1 fruit fly cellular context compared by ENCODE assay signal in genomic region chrX:13625888-13626578, dm6.
TF ChIP-seq lines count a peak whose summit lies in the region.

No protein-coding gene starts in this region.

TF ChIP-seq in whole organism, embryonic, 481 proteins besides CTCF, POLR2A, EP300 and RAD21 (continued from another document and continues in another):
- TF ChIP-seq CG14050 (GFP tag; IDR thresholded peaks at IDR 0.05; lab: Robert Waterston, UW) (no peak), CG11247 (GFP tag; IDR thresholded peaks at IDR 0.05; lab: Robert Waterston, UW) (no peak; the same call in 1 of the 2 replicates), CG15601 (tag; optimal IDR thresholded peaks at IDR 0.05; lab: Kevin White, UChicago) (no peak), Jarid2 (GFP tag; optimal IDR thresholded peaks at IDR 0.05; lab: Kevin White, UChicago) (no peak), CG12299 (tag; optimal IDR thresholded peaks at IDR 0.05; lab: Kevin White, UChicago) (peak; percentile 55), bsh (GFP tag; optimal IDR thresholded peaks at IDR 0.05; lab: Kevin White, UChicago) (no peak), C15 (GFP tag; IDR thresholded peaks at IDR 0.05; lab: Robert Waterston, UW) (no peak), Eip74EF (GFP tag; optimal IDR thresholded peaks at IDR 0.05; lab: Kevin White, UChicago) (no peak), esg (GFP tag; conservative IDR thresholded peaks at IDR 0.05; lab: Robert Waterston, UW) (no peak), CG5180 (GFP tag; optimal IDR thresholded peaks at IDR 0.05; lab: Kevin White, UChicago) (no peak), Sox102F (GFP tag; optimal IDR thresholded peaks at IDR 0.05; lab: Kevin White, UChicago) (no peak), pb (GFP tag; optimal IDR thresholded peaks at IDR 0.05; lab: Kevin White, UChicago) (no peak), CG16815 (GFP tag; optimal IDR thresholded peaks at IDR 0.05; lab: Kevin White, UChicago) (no peak), dmrt11E (tag; optimal IDR thresholded peaks at IDR 0.05; lab: Kevin White, UChicago) (peak; percentile 14), tio (GFP tag; optimal IDR thresholded peaks at IDR 0.05; lab: Kevin White, UChicago) (no peak), lilli (GFP tag; optimal IDR thresholded peaks at IDR 0.05; lab: Kevin White, UChicago) (no peak), dm (GFP tag; optimal IDR thresholded peaks at IDR 0.05; lab: Kevin White, UChicago) (no peak), hth (optimal IDR thresholded peaks at IDR 0.05; lab: Kevin White, UChicago) (no peak), eyg (GFP tag; optimal IDR thresholded peaks at IDR 0.05; lab: Kevin White, UChicago) (no peak), CG10462 (GFP tag; optimal IDR thresholded peaks at IDR 0.05; lab: Kevin White, UChicago) (no peak), Mes4 (GFP tag; optimal IDR thresholded peaks at IDR 0.05; lab: Kevin White, UChicago) (no peak), Kr (GFP tag; optimal IDR thresholded peaks at IDR 0.05; lab: Kevin White, UChicago) (no peak), fru (optimal IDR thresholded peaks at IDR 0.05; lab: Kevin White, UChicago) (no peak), Taf1 (GFP tag; IDR thresholded peaks at IDR 0.05; lab: Robert Waterston, UW) (no peak), CG11093 (GFP tag; IDR thresholded peaks at IDR 0.05; lab: Robert Waterston, UW) (no peak), corto (GFP tag; optimal IDR thresholded peaks at IDR 0.05; lab: Kevin White, UChicago) (no peak), CG12236 (GFP tag; optimal IDR thresholded peaks at IDR 0.05; lab: Kevin White, UChicago) (no peak), Hr51 (GFP tag; optimal IDR thresholded peaks at IDR 0.05; lab: Kevin White, UChicago) (no peak), CG7745 (tag; optimal IDR thresholded peaks at IDR 0.05; lab: Kevin White, UChicago) (no peak), Bgb (GFP tag; IDR thresholded peaks at IDR 0.05; lab: Robert Waterston, UW; ENCODE audit: partially characterized antibody) (no peak), lab (GFP tag; optimal IDR thresholded peaks at IDR 0.05; lab: Kevin White, UChicago) (peak; percentile 84), NFAT (GFP tag; IDR thresholded peaks at IDR 0.05; lab: Robert Waterston, UW) (peak; percentile 56; the same call in 1 of the 2 replicates), CG8478 (optimal IDR thresholded peaks at IDR 0.05; lab: Kevin White, UChicago) (no peak), sqz (GFP tag; optimal IDR thresholded peaks at IDR 0.05; lab: Kevin White, UChicago) (no peak), HmgD (GFP tag; optimal IDR thresholded peaks at IDR 0.05; lab: Kevin White, UChicago) (no peak), CG34376 (GFP tag; optimal IDR thresholded peaks at IDR 0.05; lab: Kevin White, UChicago) (no peak), toy (GFP tag; IDR thresholded peaks at IDR 0.05; lab: Robert Waterston, UW) (no peak), CG7786 (GFP tag; optimal IDR thresholded peaks at IDR 0.05; lab: Kevin White, UChicago) (no peak), CG17612 (GFP tag; IDR thresholded peaks at IDR 0.05; lab: Robert Waterston, UW) (no peak), MBD-R2 (GFP tag; IDR thresholded peaks at IDR 0.05; lab: Robert Waterston, UW) (no peak), Dip3 (GFP tag; optimal IDR thresholded peaks at IDR 0.05; lab: Kevin White, UChicago) (no peak), ase (GFP tag; IDR thresholded peaks at IDR 0.05; lab: Robert Waterston, UW) (no peak), CG17385 (GFP tag; optimal IDR thresholded peaks at IDR 0.05; lab: Kevin White, UChicago) (no peak), CG12219 (GFP tag; optimal IDR thresholded peaks at IDR 0.05; lab: Kevin White, UChicago) (no peak), Dref (GFP tag; IDR thresholded peaks at IDR 0.05; lab: Robert Waterston, UW) (no peak), ash1 (GFP tag; optimal IDR thresholded peaks at IDR 0.05; lab: Kevin White, UChicago) (peak; percentile 64), Fer2 (tag; optimal IDR thresholded peaks at IDR 0.05; lab: Kevin White, UChicago) (peak; percentile 64), CG8924 (tag; optimal IDR thresholded peaks at IDR 0.05; lab: Kevin White, UChicago) (no peak), zfh1 (GFP tag; IDR thresholded peaks at IDR 0.05; lab: Robert Waterston, UW) (no peak), CG13287 (GFP tag; IDR thresholded peaks at IDR 0.05; lab: Robert Waterston, UW; ENCODE audit: partially characterized antibody) (no peak), Vsx1 (GFP tag; optimal IDR thresholded peaks at IDR 0.05; lab: Kevin White, UChicago) (peak; percentile 3), CG12769 (tag; optimal IDR thresholded peaks at IDR 0.05; lab: Kevin White, UChicago) (peak; percentile 49), CG5953 (GFP tag; IDR thresholded peaks at IDR 0.05; lab: Robert Waterston, UW) (no peak), CG10147 (GFP tag; optimal IDR thresholded peaks at IDR 0.05; lab: Kevin White, UChicago) (peak; percentile 16), fd64A (GFP tag; optimal IDR thresholded peaks at IDR 0.05; lab: Kevin White, UChicago) (no peak), gcm (GFP tag; optimal IDR thresholded peaks at IDR 0.05; lab: Kevin White, UChicago) (no peak), nerfin-2 (GFP tag; IDR thresholded peaks at IDR 0.05; lab: Robert Waterston, UW; ENCODE audit: partially characterized antibody) (no peak), cas (GFP tag; IDR thresholded peaks at IDR 0.05; lab: Robert Waterston, UW) (no peak), D19A (tag; optimal IDR thresholded peaks at IDR 0.05; lab: Kevin White, UChicago) (no peak), zfh2 (GFP tag; optimal IDR thresholded peaks at IDR 0.05; lab: Kevin White, UChicago) (no peak), CG12942 (GFP tag; optimal IDR thresholded peaks at IDR 0.05; lab: Kevin White, UChicago) (no peak), chn (GFP tag; optimal IDR thresholded peaks at IDR 0.05; lab: Kevin White, UChicago) (no peak), slp2 (GFP tag; optimal IDR thresholded peaks at IDR 0.05; lab: Kevin White, UChicago) (no peak), CG4328 (GFP tag; optimal IDR thresholded peaks at IDR 0.05; lab: Kevin White, UChicago) (peak; percentile 29), CG5245 (GFP tag; optimal IDR thresholded peaks at IDR 0.05; lab: Kevin White, UChicago) (no peak), CG10565 (GFP tag; optimal IDR thresholded peaks at IDR 0.05; lab: Kevin White, UChicago) (no peak), Atf3 (GFP tag; optimal IDR thresholded peaks at IDR 0.05; lab: Kevin White, UChicago) (no peak), emc (GFP tag; optimal IDR thresholded peaks at IDR 0.05; lab: Kevin White, UChicago) (no peak), CG18011 (GFP tag; optimal IDR thresholded peaks at IDR 0.05; lab: Kevin White, UChicago) (no peak), CG4360 (GFP tag; IDR thresholded peaks at IDR 0.05; lab: Robert Waterston, UW) (no peak; the same call in 1 of the 2 replicates), Trl (optimal IDR thresholded peaks at IDR 0.05; lab: Kevin White, UChicago) (no peak), Trl (GFP tag; optimal IDR thresholded peaks at IDR 0.05; lab: Kevin White, UChicago) (peak; percentile 28), sd (tag; optimal IDR thresholded peaks at IDR 0.05; lab: Kevin White, UChicago) (no peak), tx (GFP tag; optimal IDR thresholded peaks at IDR 0.05; lab: Kevin White, UChicago) (no peak), p53 (GFP tag; optimal IDR thresholded peaks at IDR 0.05; lab: Kevin White, UChicago) (no peak), Chrac-16 (GFP tag; optimal IDR thresholded peaks at IDR 0.05; lab: Kevin White, UChicago) (no peak), ranshi (GFP tag; IDR thresholded peaks at IDR 0.05; lab: Robert Waterston, UW) (no peak; the same call in 1 of the 2 replicates), vfl (GFP tag; optimal IDR thresholded peaks at IDR 0.05; lab: Kevin White, UChicago) (no peak), cad (GFP tag; optimal IDR thresholded peaks at IDR 0.05; lab: Kevin White, UChicago) (no peak), CG30403 (GFP tag; optimal IDR thresholded peaks at IDR 0.05; lab: Kevin White, UChicago) (no peak), nmo (GFP tag; optimal IDR thresholded peaks at IDR 0.05; lab: Kevin White, UChicago) (no peak), maf-S (GFP tag; optimal IDR thresholded peaks at IDR 0.05; lab: Kevin White, UChicago) (peak; percentile 24), CG15011 (GFP tag; optimal IDR thresholded peaks at IDR 0.05; lab: Kevin White, UChicago) (peak; percentile 64), CG9797 (GFP tag; optimal IDR thresholded peaks at IDR 0.05; lab: Kevin White, UChicago) (no peak), mld (GFP tag; IDR thresholded peaks at IDR 0.05; lab: Robert Waterston, UW; ENCODE audit: partially characterized antibody) (no peak), CG17186 (GFP tag; optimal IDR thresholded peaks at IDR 0.05; lab: Kevin White, UChicago) (no peak), rib (GFP tag; IDR thresholded peaks at IDR 0.05; lab: Robert Waterston, UW) (no peak; the same call in 1 of the 2 replicates), CG30431 (GFP tag; optimal IDR thresholded peaks at IDR 0.05; lab: Kevin White, UChicago) (no peak), Asciz (GFP tag; optimal IDR thresholded peaks at IDR 0.05; lab: Kevin White, UChicago) (peak; percentile 49), insv (GFP tag; optimal IDR thresholded peaks at IDR 0.05; lab: Kevin White, UChicago) (peak in 1 of 2 experiments; percentile 9), cwo (GFP tag; optimal IDR thresholded peaks at IDR 0.05; lab: Kevin White, UChicago) (no peak), CG6254 (GFP tag; optimal IDR thresholded peaks at IDR 0.05; lab: Kevin White, UChicago) (no peak), CG13894 (tag; optimal IDR thresholded peaks at IDR 0.05; lab: Kevin White, UChicago) (peak; percentile 71), CG33213 (GFP tag; optimal IDR thresholded peaks at IDR 0.05; lab: Kevin White, UChicago) (no peak), kay (GFP tag; optimal IDR thresholded peaks at IDR 0.05; lab: Kevin White, UChicago) (no peak), br (optimal IDR thresholded peaks at IDR 0.05; lab: Kevin White, UChicago) (no peak), Atf6 (GFP tag; IDR thresholded peaks at IDR 0.05; lab: Robert Waterston, UW) (peak; percentile 67; the same call in 1 of the 2 replicates), CG4820 (GFP tag; optimal IDR thresholded peaks at IDR 0.05; lab: Kevin White, UChicago) (no peak), CG17568 (GFP tag; optimal IDR thresholded peaks at IDR 0.05; lab: Kevin White, UChicago) (peak; percentile 52), pita (GFP tag; optimal IDR thresholded peaks at IDR 0.05; lab: Kevin White, UChicago) (no peak), HLHmδ (GFP tag; optimal IDR thresholded peaks at IDR 0.05; lab: Kevin White, UChicago) (no peak), Ets65A (GFP tag; lab: Kevin White, UChicago) (no peak), Poxn (GFP tag; IDR thresholded peaks at IDR 0.05; lab: Robert Waterston, UW) (no peak), Med (GFP tag; lab: Kevin White, UChicago) (peak; percentile 62), CG2202 (tag; optimal IDR thresholded peaks at IDR 0.05; lab: Kevin White, UChicago) (no peak), CG1024 (GFP tag; IDR thresholded peaks at IDR 0.05; lab: Robert Waterston, UW) (no peak), slbo (GFP tag; IDR thresholded peaks at IDR 0.05; lab: Robert Waterston, UW) (no peak), run (tag; optimal IDR thresholded peaks at IDR 0.05; lab: Kevin White, UChicago) (no peak), jigr1 (GFP tag; IDR thresholded peaks at IDR 0.05; lab: Robert Waterston, UW) (no peak), CG6272 (GFP tag; IDR thresholded peaks at IDR 0.05; lab: Robert Waterston, UW) (no peak), CG10654 (GFP tag; optimal IDR thresholded peaks at IDR 0.05; lab: Kevin White, UChicago) (no peak), CG3281 (GFP tag; optimal IDR thresholded peaks at IDR 0.05; lab: Kevin White, UChicago) (peak; percentile 64), Deaf1 (tag; optimal IDR thresholded peaks at IDR 0.05; lab: Kevin White, UChicago) (no peak), NC2β (GFP tag; optimal IDR thresholded peaks at IDR 0.05; lab: Kevin White, UChicago) (no peak), CG3163 (GFP tag; optimal IDR thresholded peaks at IDR 0.05; lab: Kevin White, UChicago) (no peak), CG15514 (GFP tag; optimal IDR thresholded peaks at IDR 0.05; lab: Kevin White, UChicago) (peak; percentile 57), CG9215 (GFP tag; IDR thresholded peaks at IDR 0.05; lab: Robert Waterston, UW) (no peak), gce (GFP tag; IDR thresholded peaks at IDR 0.05; lab: Robert Waterston, UW) (0 out of 3 replicates have a peak, but pooled peaks have one; percentile 25), CG6689 (GFP tag; IDR thresholded peaks at IDR 0.05; lab: Robert Waterston, UW) (no peak), BtbVII (GFP tag; optimal IDR thresholded peaks at IDR 0.05; lab: Kevin White, UChicago) (peak; percentile 56), wdn (GFP tag; IDR thresholded peaks at IDR 0.05; lab: Robert Waterston, UW) (no peak), Fer3 (tag; optimal IDR thresholded peaks at IDR 0.05; lab: Kevin White, UChicago) (peak; percentile 73), CG3407 (GFP tag; optimal IDR thresholded peaks at IDR 0.05; lab: Kevin White, UChicago) (no peak), CG1529 (GFP tag; optimal IDR thresholded peaks at IDR 0.05; lab: Kevin White, UChicago) (no peak), Dfd (GFP tag; optimal IDR thresholded peaks at IDR 0.05; lab: Kevin White, UChicago) (no peak), CG1233 (GFP tag; optimal IDR thresholded peaks at IDR 0.05; lab: Kevin White, UChicago) (peak; percentile 37), ems (GFP tag; optimal IDR thresholded peaks at IDR 0.05; lab: Kevin White, UChicago) (no peak), CG2120 (GFP tag; optimal IDR thresholded peaks at IDR 0.05; lab: Kevin White, UChicago) (peak; percentile 26), Dp (GFP tag; optimal IDR thresholded peaks at IDR 0.05; lab: Kevin White, UChicago) (no peak), hkb (optimal IDR thresholded peaks at IDR 0.05; lab: Kevin White, UChicago) (no peak), hkb (GFP tag; IDR thresholded peaks at IDR 0.05; lab: Robert Waterston, UW) (no peak), Tbp (GFP tag; optimal IDR thresholded peaks at IDR 0.05; lab: Kevin White, UChicago) (no peak), Doc3 (GFP tag; IDR thresholded peaks at IDR 0.05; lab: Robert Waterston, UW; ENCODE audit: partially characterized antibody) (no peak), CG17328 (GFP tag; IDR thresholded peaks at IDR 0.05; lab: Robert Waterston, UW) (no peak), CG16779 (GFP tag; IDR thresholded peaks at IDR 0.05; lab: Robert Waterston, UW) (no peak), caup (GFP tag; optimal IDR thresholded peaks at IDR 0.05; lab: Kevin White, UChicago; ENCODE audit: severe bottlenecking) (peak; percentile 73), CG11723 (GFP tag; optimal IDR thresholded peaks at IDR 0.05; lab: Kevin White, UChicago) (no peak), Aef1 (GFP tag; IDR thresholded peaks at IDR 0.05; lab: Robert Waterston, UW) (no peak), sr (GFP tag; IDR thresholded peaks at IDR 0.05; lab: Robert Waterston, UW) (peak; percentile 89), CG31388 (GFP tag; optimal IDR thresholded peaks at IDR 0.05; lab: Kevin White, UChicago) (no peak)
